Worm (Caenorhabditis elegans) whole organism, young adult: ENCODE measurements around the gene F56D6.13.
"Not testable (repeated sequence)": the region's sequence is repeated elsewhere in the genome, so short reads cannot be mapped to it uniquely, and the experiment has no call there.

ENCODE experiments used
- C06A6.2 ChIP-seq: fragments of 200-800 bp; sonication (Bioruptor generic); conservative IDR thresholded peaks from 2 replicates; pipeline ENCODE4 v1.3.6; 2022; ENCODE audit warnings: missing genetic modification characterization, missing compliant biosample characterization
- F23B12.7 ChIP-seq: sonication (generic microtip); optimal IDR thresholded peaks from 2 replicates; lab custom pipeline; 2017; ENCODE audit warnings: missing genetic modification characterization, mild to moderate bottlenecking, missing compliant biosample characterization, antibody characterized with exemption, moderate library complexity; ENCODE audit not compliant: insufficient read depth
- K12H6.12 ChIP-seq: fragments of 200-800 bp; sonication (Bioruptor generic); optimal IDR thresholded peaks from 2 replicates; lab custom pipeline; 2018; ENCODE audit warnings: mild to moderate bottlenecking, missing genetic modification characterization, missing compliant biosample characterization
- T07F8.4 ChIP-seq: sonication (generic microtip); optimal IDR thresholded peaks from 2 replicates; lab custom pipeline; 2016; ENCODE audit warnings: mild to moderate bottlenecking, missing genetic modification characterization, moderate library complexity, missing compliant biosample characterization
- Y53F4B.3 ChIP-seq: fragments of 200-800 bp; sonication (Bioruptor generic); IDR thresholded peaks from 2 replicates; pipeline ENCODE4 v1.3.6; 2022; ENCODE audit warnings: missing genetic modification reagents, missing genetic modification characterization, missing compliant biosample characterization
- ZK185.1 ChIP-seq: sonication (generic microtip); optimal IDR thresholded peaks from 2 replicates; lab custom pipeline; 2016; ENCODE audit warnings: mild to moderate bottlenecking, missing genetic modification characterization, missing compliant biosample characterization; ENCODE audit not compliant: poor library complexity, severe bottlenecking
- ama-1 ChIP-seq, 3 experiments: fragments of 150-350 bp in 1 of 3; sonication (generic microtip) in 2 of 3; optimal IDR thresholded peaks; 2 replicates each; lab custom pipeline; 2014 to 2018; ENCODE audit warnings: missing biosample characterization in 2 of 3, missing genetic modification characterization in 2 of 3, missing genetic modification reagents in 2 of 3
- athp-1 ChIP-seq: sonication (generic microtip); optimal IDR thresholded peaks from 2 replicates; lab custom pipeline; 2017; ENCODE audit warnings: mild to moderate bottlenecking, missing genetic modification characterization, missing compliant biosample characterization
- attf-3 ChIP-seq: fragments of 200-800 bp; sonication (Bioruptor generic); conservative IDR thresholded peaks from 2 replicates; pipeline ENCODE4 v1.3.6; 2022; ENCODE audit warnings: missing genetic modification reagents, missing genetic modification characterization, missing compliant biosample characterization
- ceh-27 ChIP-seq: fragments of 200-800 bp; sonication (Bioruptor generic); optimal IDR thresholded peaks from 2 replicates; lab custom pipeline; 2018; ENCODE audit warnings: mild to moderate bottlenecking, missing genetic modification characterization, moderate library complexity, missing compliant biosample characterization
- chd-7 ChIP-seq: sonication (generic microtip); optimal IDR thresholded peaks from 2 replicates; lab custom pipeline; 2016; ENCODE audit warnings: mild to moderate bottlenecking, missing genetic modification characterization, moderate library complexity, missing compliant biosample characterization
- dox-1 ChIP-seq: fragments of 200-800 bp; sonication (Bioruptor generic); IDR thresholded peaks from 2 replicates; pipeline ENCODE4 v1.3.6; 2022; ENCODE audit warnings: missing genetic modification reagents, missing genetic modification characterization, missing compliant biosample characterization
- egl-44 ChIP-seq: fragments of 200-800 bp; sonication (Bioruptor generic); IDR thresholded peaks from 2 replicates; pipeline ENCODE4 v1.3.6; 2022; ENCODE audit warnings: missing genetic modification reagents, missing genetic modification characterization, missing compliant biosample characterization
- egrh-3 ChIP-seq: fragments of 200-800 bp; sonication (Bioruptor generic); IDR thresholded peaks from 2 replicates; pipeline ENCODE4 v1.3.6; 2022; ENCODE audit warnings: missing genetic modification reagents, missing genetic modification characterization, missing compliant biosample characterization
- ets-4 ChIP-seq: fragments of 200-800 bp; sonication (Bioruptor generic); optimal IDR thresholded peaks from 2 replicates; lab custom pipeline; 2018; ENCODE audit warnings: mild to moderate bottlenecking, missing genetic modification characterization, missing compliant biosample characterization
- hlh-12 ChIP-seq: sonication (generic microtip); optimal IDR thresholded peaks from 2 replicates; lab custom pipeline; 2016; ENCODE audit warnings: missing genetic modification characterization, missing compliant biosample characterization
- hmg-1.2 ChIP-seq: fragments of 200-800 bp; sonication (Bioruptor generic); IDR thresholded peaks from 2 replicates; pipeline ENCODE4 v1.3.6; 2022; ENCODE audit warnings: missing genetic modification reagents, missing genetic modification characterization, missing compliant biosample characterization
- hsf-1 ChIP-seq: fragments of 200-800 bp; sonication (Bioruptor generic); IDR thresholded peaks from 2 replicates; pipeline ENCODE4 v1.3.6; 2022; ENCODE audit warnings: missing genetic modification reagents, missing genetic modification characterization, missing compliant biosample characterization
- lin-40 ChIP-seq: sonication (generic microtip); optimal IDR thresholded peaks from 2 replicates; lab custom pipeline; 2016; ENCODE audit warnings: missing genetic modification characterization, mild to moderate bottlenecking, missing compliant biosample characterization, missing genotype, missing genetic modification reagents
- mxl-1 ChIP-seq: sonication (generic microtip); optimal IDR thresholded peaks from 2 replicates; lab custom pipeline; 2016; ENCODE audit warnings: missing genetic modification characterization, missing compliant biosample characterization
- nhr-120 ChIP-seq: fragments of 200-800 bp; sonication (Bioruptor generic); IDR thresholded peaks from 2 replicates; pipeline ENCODE4 v1.3.6; 2022; ENCODE audit warnings: missing genetic modification characterization, missing compliant biosample characterization
- nhr-80 ChIP-seq: sonication (generic microtip); optimal IDR thresholded peaks from 2 replicates; lab custom pipeline; 2016; ENCODE audit warnings: missing genetic modification characterization, missing compliant biosample characterization
- sdz-38 ChIP-seq: sonication (generic microtip); optimal IDR thresholded peaks from 2 replicates; lab custom pipeline; 2016; ENCODE audit warnings: missing genotype, missing genetic modification characterization, missing compliant biosample characterization
- snpc-4 ChIP-seq, 5 experiments: fragments of 150-350 bp in 1 of 5; sonication (generic microtip) in 4 of 5; optimal IDR thresholded peaks; 2 replicates each; lab custom pipeline; 2014 to 2018; ENCODE audit warnings: missing genetic modification characterization in 5 of 5, missing biosample characterization in 3 of 5, antibody characterized with exemption in 2 of 5, mild to moderate bottlenecking in 2 of 5, missing compliant biosample characterization in 2 of 5, missing genotype in 2 of 5, moderate library complexity in 2 of 5, missing genetic modification reagents in 1 of 5
- sptf-2 ChIP-seq: fragments of 200-800 bp; sonication (Bioruptor generic); optimal IDR thresholded peaks from 2 replicates; lab custom pipeline; 2018; ENCODE audit warnings: mild to moderate bottlenecking, missing genetic modification characterization, missing compliant biosample characterization
- tbp1 ChIP-seq: fragments of 200-800 bp; sonication (Bioruptor generic); optimal IDR thresholded peaks from 2 replicates; lab custom pipeline; 2018; ENCODE audit warnings: mild to moderate bottlenecking, missing genetic modification characterization, missing compliant biosample characterization
- tlf-1 ChIP-seq: fragments of 200-800 bp; sonication (Bioruptor generic); optimal IDR thresholded peaks from 2 replicates; lab custom pipeline; 2018; ENCODE audit warnings: mild to moderate bottlenecking, missing genetic modification characterization, missing compliant biosample characterization
- unc-62 ChIP-seq: fragments of 150-350 bp; optimal IDR thresholded peaks from 2 replicates; lab custom pipeline; 2014; ENCODE audit warnings: missing biosample characterization, missing genetic modification reagents, missing genetic modification characterization
- zfh-2 ChIP-seq: fragments of 200-800 bp; sonication (Bioruptor generic); conservative IDR thresholded peaks from 2 replicates; pipeline ENCODE4 v1.3.6; 2022; ENCODE audit warnings: missing genetic modification reagents, missing genetic modification characterization, missing compliant biosample characterization
- ztf-22 ChIP-seq: fragments of 200-800 bp; sonication (Bioruptor generic); optimal IDR thresholded peaks from 2 replicates; lab custom pipeline; 2018; ENCODE audit warnings: mild to moderate bottlenecking, missing genetic modification characterization, moderate library complexity, missing compliant biosample characterization
- ztf-25 ChIP-seq: fragments of 200-800 bp; sonication (Bioruptor generic); IDR thresholded peaks from 2 replicates; pipeline ENCODE4 v1.3.6; 2022; ENCODE audit warnings: missing genetic modification reagents, missing genetic modification characterization, missing compliant biosample characterization
- ztf-28 ChIP-seq: fragments of 200-800 bp; sonication (Bioruptor generic); IDR thresholded peaks from 2 replicates; pipeline ENCODE4 v1.3.6; 2022; ENCODE audit warnings: missing genetic modification reagents, missing genetic modification characterization, missing compliant biosample characterization
- ztf-3 ChIP-seq: fragments of 200-800 bp; sonication (Bioruptor generic); optimal IDR thresholded peaks from 2 replicates; lab custom pipeline; 2018; ENCODE audit warnings: mild to moderate bottlenecking, missing genetic modification characterization, missing compliant biosample characterization

The F56D6.13 gene

DNA sequence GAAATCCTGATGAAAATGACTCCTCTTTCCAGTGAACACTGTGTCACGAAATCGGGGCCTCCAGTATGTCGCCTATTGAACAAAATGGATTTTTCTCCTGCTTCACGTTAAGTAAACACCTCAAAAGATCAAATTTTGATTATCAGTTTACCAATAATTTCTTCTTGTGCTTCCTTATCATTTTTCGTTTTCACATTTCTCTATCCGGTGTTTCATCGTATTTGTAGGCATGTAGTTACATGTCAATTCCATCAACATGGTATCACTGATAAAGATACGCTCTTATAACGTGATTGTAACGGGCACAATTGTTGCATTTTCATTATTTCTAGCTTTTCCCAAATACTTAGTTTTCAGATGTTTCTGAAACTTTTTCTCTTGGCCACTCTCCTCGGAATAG, 35.2 kb downstream of the F56D6.13 start, which contains the start of gene clec-72:
TSS of gene clec-72 (plus strand) at position 358 of the 400 bp plus-strand sequence.
- TF ChIP-seq ama-1 (optimal IDR thresholded peaks at IDR 0.05; lab: Kevin White, UChicago) (no peak), ama-1 (GFP tag; optimal IDR thresholded peaks at IDR 0.05; lab: Kevin White, UChicago) (no peak), ceh-27 (GFP tag; lab: Kevin White, UChicago) (no peak), sdz-38 (no peak), dox-1 (GFP tag; lab: Robert Waterston, UW) (peak; percentile 19; the same call in 1 of the 2 replicates), C06A6.2 (no peak), mxl-1 (no peak), athp-1 (tag; lab: Kevin White, UChicago) (no peak), ztf-25 (GFP tag; lab: Robert Waterston, UW) (no peak), hsf-1 (no peak), egl-44 (no peak), ets-4 (GFP tag; lab: Kevin White, UChicago) (peak; percentile 62), nhr-80 (tag; lab: Kevin White, UChicago) (peak; percentile 90), ZK185.1 (tag; lab: Kevin White, UChicago) (no peak), T07F8.4 (tag; lab: Kevin White, UChicago) (no peak), chd-7 (tag; lab: Kevin White, UChicago) (no peak), sptf-2 (GFP tag; lab: Kevin White, UChicago) (no peak), unc-62 (GFP tag; lab: Kevin White, UChicago) (peak; percentile 43), hlh-12 (tag; lab: Kevin White, UChicago) (no peak), K12H6.12 (tag; lab: Kevin White, UChicago) (no peak), tlf-1 (GFP tag; lab: Kevin White, UChicago) (no peak), ztf-3 (no peak), F23B12.7 (tag; lab: Kevin White, UChicago) (no peak), ztf-22 (no peak), tbp1 (GFP tag; lab: Kevin White, UChicago) (no peak)
- TF ChIP-seq, all 124 proteins: peak for 4

DNA sequence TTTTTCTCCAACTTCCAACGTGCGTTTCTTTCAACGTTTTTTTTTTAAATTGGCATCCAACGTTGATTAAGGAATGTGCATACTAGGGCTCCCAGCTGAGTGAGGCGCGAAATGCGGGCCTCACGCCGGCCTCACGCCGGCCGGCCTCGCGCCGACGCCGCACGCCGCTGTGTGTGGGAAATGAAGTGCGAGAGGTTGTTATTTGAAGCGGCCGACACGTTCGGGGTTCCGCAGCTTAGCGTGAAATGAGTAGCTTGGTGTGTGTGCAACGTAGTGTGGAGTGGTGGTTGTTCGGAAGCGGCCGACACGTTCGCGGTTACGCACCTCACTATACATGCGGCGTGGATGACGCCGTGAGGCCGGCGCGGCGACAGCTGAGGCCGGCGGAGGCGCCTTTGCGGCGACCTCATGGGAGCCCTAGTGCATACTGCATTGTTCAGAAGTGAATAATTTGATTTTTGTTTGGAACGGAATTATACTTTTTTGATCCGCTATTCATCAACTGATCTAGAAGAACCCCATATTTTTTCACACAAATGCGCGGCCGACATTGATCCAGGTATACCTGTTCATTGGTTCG, 38.3 kb downstream of the F56D6.13 start:
- TF ChIP-seq dox-1 (GFP tag; lab: Robert Waterston, UW) (peak; percentile 7; the same call in 1 of the 2 replicates), ztf-28 (GFP tag; lab: Robert Waterston, UW) (0 out of 2 replicates have a peak, but pooled peaks have one; percentile 33), zfh-2 (GFP tag; lab: Robert Waterston, UW) (peak; percentile 86), snpc-4 (tag; optimal IDR thresholded peaks at IDR 0.05; lab: Kevin White, UChicago) (peak in 1 of 4 experiments; percentile 81), egrh-3 (peak; percentile 74; the same call in 1 of the 2 replicates), hmg-1.2 (GFP tag; lab: Robert Waterston, UW) (peak; percentile 37)
- not testable (repeated sequence) for TF ChIP-seq snpc-4 (GFP tag; optimal IDR thresholded peaks at IDR 0.05; lab: Kevin White, UChicago)

- no peak for TF ChIP-seq nhr-120 (GFP tag; lab: Robert Waterston, UW)
- no peak for TF ChIP-seq attf-3 (GFP tag; lab: Robert Waterston, UW)
- TF ChIP-seq Y53F4B.3 (GFP tag; lab: Robert Waterston, UW): no peak
- no peak for TF ChIP-seq lin-40 (tag; lab: Kevin White, UChicago)
- TF ChIP-seq ama-1 (optimal IDR thresholded peaks at IDR 0.05; lab: Kevin White, UChicago): no peak
- no peak for TF ChIP-seq ama-1 (GFP tag; optimal IDR thresholded peaks at IDR 0.05; lab: Kevin White, UChicago)
Measured at ce11 chrIV:3956095-3956494, 46.9 kb downstream of the F56D6.13 start, which contains the start of gene clec-73. Gene clec-73 (minus strand): TSS chrIV:3956195.
